Fruit fly (Drosophila melanogaster) whole organism, embryonic: ENCODE results near the gene Arc42.
A peak's percentile ranks its signal among the peaks of the same experiment; 100 is the strongest.

Source experiments
- Bteb2 ChIP-seq: fragments of 200-800 bp; sonication (Bioruptor generic); optimal IDR thresholded peaks from 2 replicates; lab custom pipeline; 2016; ENCODE audit warnings: missing biosample characterization, missing genetic modification characterization
- CG10147 ChIP-seq: fragments of 200-800 bp; sonication (Bioruptor generic); optimal IDR thresholded peaks from 2 replicates; lab custom pipeline; 2019; ENCODE audit warnings: missing biosample characterization, mild to moderate bottlenecking, missing genetic modification characterization, moderate library complexity
- CG11085 ChIP-seq: fragments of 200-800 bp; sonication (Bioruptor generic); IDR thresholded peaks from 2 replicates; pipeline ENCODE4 v1.3.6; 2022; ENCODE audit warnings: missing biosample characterization, missing genetic modification characterization
- CG11398 ChIP-seq: fragments of 200-800 bp; sonication (Bioruptor generic); optimal IDR thresholded peaks from 2 replicates; lab custom pipeline; 2016; ENCODE audit warnings: missing biosample characterization, missing genetic modification characterization
- CG12659 ChIP-seq: fragments of 200-800 bp; sonication (Bioruptor generic); optimal IDR thresholded peaks from 3 replicates; lab custom pipeline; 2017; ENCODE audit warnings: mild to moderate bottlenecking, missing biosample characterization, missing genetic modification reagents, missing genetic modification characterization
- CG14710 ChIP-seq: fragments of 200-800 bp; sonication (Bioruptor generic); optimal IDR thresholded peaks from 3 replicates; lab custom pipeline; 2019; ENCODE audit warnings: missing biosample characterization, mild to moderate bottlenecking, missing genetic modification characterization, moderate library complexity
- CG1647 ChIP-seq: fragments of 200-800 bp; sonication (Bioruptor generic); optimal IDR thresholded peaks from 3 replicates; lab custom pipeline; 2016; ENCODE audit warnings: missing biosample characterization, missing genetic modification characterization
- CG18011 ChIP-seq: fragments of 200-800 bp; sonication (Bioruptor generic); optimal IDR thresholded peaks from 2 replicates; lab custom pipeline; 2017; ENCODE audit warnings: missing biosample characterization, missing genetic modification characterization, mild to moderate bottlenecking, moderate library complexity, missing genotype
- CG18619 ChIP-seq: fragments of 200-800 bp; sonication (Bioruptor generic); optimal IDR thresholded peaks from 3 replicates; lab custom pipeline; 2017; ENCODE audit warnings: missing biosample characterization, mild to moderate bottlenecking, missing genetic modification characterization
- CG2889 ChIP-seq: fragments of 200-800 bp; sonication (Bioruptor generic); IDR thresholded peaks from 3 replicates; pipeline ENCODE4 v1.3.6; 2022; ENCODE audit warnings: missing biosample characterization, missing genetic modification characterization
- CG33213 ChIP-seq: fragments of 200-800 bp; sonication (Bioruptor generic); optimal IDR thresholded peaks from 3 replicates; lab custom pipeline; 2016; ENCODE audit warnings: missing biosample characterization, missing genetic modification characterization
- CG42726 ChIP-seq: fragments of 200-800 bp; sonication (Bioruptor generic); IDR thresholded peaks from 2 replicates; pipeline ENCODE4 v1.3.6; 2022; ENCODE audit warnings: missing biosample characterization, missing genetic modification characterization; ENCODE audit not compliant: partially characterized antibody
- CG4854 ChIP-seq: fragments of 200-800 bp; sonication (Bioruptor generic); optimal IDR thresholded peaks from 2 replicates; lab custom pipeline; 2016; ENCODE audit warnings: missing biosample characterization, missing genetic modification characterization, inconsistent platforms
- CG5180 ChIP-seq: fragments of 200-800 bp; sonication (Bioruptor generic); optimal IDR thresholded peaks from 3 replicates; lab custom pipeline; 2017; ENCODE audit warnings: missing biosample characterization, missing genetic modification characterization, mild to moderate bottlenecking, moderate library complexity, missing genetic modification reagents
- CG6813 ChIP-seq: fragments of 200-800 bp; sonication (Bioruptor generic); optimal IDR thresholded peaks from 2 replicates; lab custom pipeline; 2017; ENCODE audit warnings: missing biosample characterization, missing genetic modification characterization, mild to moderate bottlenecking, moderate library complexity, missing genetic modification reagents
- CG8388 ChIP-seq: fragments of 200-800 bp; sonication (Bioruptor generic); optimal IDR thresholded peaks from 2 replicates; lab custom pipeline; 2019; ENCODE audit warnings: missing biosample characterization, mild to moderate bottlenecking, missing genetic modification characterization, moderate library complexity
- CG9876 ChIP-seq: fragments of 200-800 bp; sonication (Bioruptor generic); optimal IDR thresholded peaks from 2 replicates; lab custom pipeline; 2016; ENCODE audit warnings: missing biosample characterization, missing genetic modification characterization
- CHES-1-like ChIP-seq: fragments of 200-800 bp; sonication (Bioruptor generic); optimal IDR thresholded peaks from 2 replicates; lab custom pipeline; 2016; ENCODE audit warnings: missing biosample characterization, missing genetic modification characterization
- CoRest ChIP-seq: fragments of 200-800 bp; sonication (Bioruptor generic); optimal IDR thresholded peaks from 3 replicates; lab custom pipeline; 2018; ENCODE audit warnings: missing biosample characterization, mild to moderate bottlenecking, missing genetic modification characterization, moderate library complexity
- Dek ChIP-seq: fragments of 200-800 bp; sonication (Bioruptor generic); optimal IDR thresholded peaks from 3 replicates; lab custom pipeline; 2019; ENCODE audit warnings: missing biosample characterization, mild to moderate bottlenecking, missing genetic modification characterization, moderate library complexity
- Dip3 ChIP-seq: fragments of 200-800 bp; sonication (Bioruptor generic); optimal IDR thresholded peaks from 3 replicates; lab custom pipeline; 2016; ENCODE audit warnings: missing biosample characterization, missing genetic modification characterization
- HHEX ChIP-seq: fragments of 200-800 bp; sonication (Bioruptor generic); optimal IDR thresholded peaks from 3 replicates; lab custom pipeline; 2017; ENCODE audit warnings: missing biosample characterization, mild to moderate bottlenecking, missing genetic modification characterization, missing genetic modification reagents
- Hmx ChIP-seq: fragments of 200-800 bp; sonication (Bioruptor generic); optimal IDR thresholded peaks from 2 replicates; lab custom pipeline; 2016; ENCODE audit warnings: missing biosample characterization, missing genetic modification characterization
- Lhr ChIP-seq: fragments of 200-800 bp; sonication (Bioruptor generic); optimal IDR thresholded peaks from 3 replicates; lab custom pipeline; 2017; ENCODE audit warnings: mild to moderate bottlenecking, missing biosample characterization, missing genetic modification reagents, missing genetic modification characterization
- Lpt ChIP-seq: fragments of >200 bp; optimal IDR thresholded peaks from 2 replicates; lab custom pipeline; 2018; ENCODE audit warnings: missing biosample characterization, missing genetic modification characterization
- MESR4 ChIP-seq: fragments of 200-800 bp; sonication (Bioruptor generic); optimal IDR thresholded peaks from 2 replicates; lab custom pipeline; 2018; ENCODE audit warnings: missing biosample characterization, mild to moderate bottlenecking, missing genetic modification characterization, moderate library complexity
- Mad ChIP-seq: fragments of 200-800 bp; sonication (Bioruptor generic); optimal IDR thresholded peaks from 2 replicates; lab custom pipeline; 2016; ENCODE audit warnings: missing biosample characterization, missing genetic modification characterization
- NFAT ChIP-seq: fragments of 200-800 bp; sonication (Bioruptor generic); IDR thresholded peaks from 2 replicates; pipeline ENCODE4 v1.3.6; 2022; ENCODE audit warnings: missing biosample characterization, missing genetic modification characterization
- Nf-YB ChIP-seq: fragments of 200-800 bp; sonication (Bioruptor generic); optimal IDR thresholded peaks from 3 replicates; lab custom pipeline; 2019; ENCODE audit warnings: missing biosample characterization, mild to moderate bottlenecking, missing genetic modification characterization, moderate library complexity
- Ravus ChIP-seq: fragments of 200-800 bp; sonication (Bioruptor generic); IDR thresholded peaks from 2 replicates; pipeline ENCODE4 v1.3.6; 2022; ENCODE audit warnings: missing biosample characterization, missing genetic modification characterization
- ac ChIP-seq: fragments of 200-800 bp; sonication (Bioruptor generic); optimal IDR thresholded peaks from 3 replicates; lab custom pipeline; 2017; ENCODE audit warnings: missing biosample characterization, mild to moderate bottlenecking, missing genetic modification characterization
- dmrt11E ChIP-seq: fragments of 200-800 bp; sonication (Bioruptor generic); optimal IDR thresholded peaks from 3 replicates; lab custom pipeline; 2018; ENCODE audit warnings: missing biosample characterization, mild to moderate bottlenecking, missing genetic modification characterization, moderate library complexity
- gsb ChIP-seq: fragments of 200-800 bp; sonication (Bioruptor generic); IDR thresholded peaks from 2 replicates; pipeline ENCODE4 v1.3.6; 2022; ENCODE audit warnings: missing biosample characterization, missing genetic modification characterization
- hbn ChIP-seq: fragments of 200-800 bp; sonication (Bioruptor generic); IDR thresholded peaks from 2 replicates; pipeline ENCODE4 v1.3.6; 2022; ENCODE audit warnings: missing biosample characterization, missing genetic modification characterization; ENCODE audit not compliant: partially characterized antibody
- knrl ChIP-seq: fragments of 200-800 bp; sonication (Bioruptor generic); IDR thresholded peaks from 3 replicates; pipeline ENCODE4 v1.3.6; 2022; ENCODE audit warnings: missing biosample characterization, missing genetic modification characterization; ENCODE audit not compliant: partially characterized antibody
- lola ChIP-seq, 3 experiments: fragments of >200 bp in 2 of 3; fragments of 200-800 bp in 1 of 3; sonication (Bioruptor generic) in 1 of 3; optimal IDR thresholded peaks; 2 replicates each; lab custom pipeline; 2017 to 2019; ENCODE audit warnings: missing biosample characterization in 3 of 3, missing genetic modification characterization in 3 of 3, mild to moderate bottlenecking in 1 of 3, moderate library complexity in 1 of 3
- luna ChIP-seq: fragments of 200-800 bp; sonication (Bioruptor generic); optimal IDR thresholded peaks from 2 replicates; lab custom pipeline; 2016; ENCODE audit warnings: missing biosample characterization, missing genetic modification characterization
- nmo ChIP-seq: fragments of 200-800 bp; sonication (Bioruptor generic); optimal IDR thresholded peaks from 2 replicates; lab custom pipeline; 2018; ENCODE audit warnings: missing biosample characterization, mild to moderate bottlenecking, missing genetic modification characterization, moderate library complexity
- prd ChIP-seq, 3 experiments: fragments of >200 bp in 2 of 3; fragments of 200-800 bp in 1 of 3; sonication (Bioruptor generic) in 1 of 3; optimal IDR thresholded peaks in 2 of 3; IDR thresholded peaks in 1 of 3; 2 replicates in 2 of 3; 3 replicates in 1 of 3; pipeline versions ENCODE4 v1.3.6 to Lab custom; 2017 to 2022; ENCODE audit warnings: missing biosample characterization in 1 of 3, missing genetic modification characterization in 1 of 3
- pum ChIP-seq: fragments of 200-800 bp; sonication (Bioruptor generic); optimal IDR thresholded peaks from 2 replicates; lab custom pipeline; 2016; ENCODE audit warnings: missing biosample characterization, missing genetic modification characterization
- pzg ChIP-seq: fragments of 200-800 bp; sonication (Bioruptor generic); optimal IDR thresholded peaks from 3 replicates; lab custom pipeline; 2018; ENCODE audit warnings: missing biosample characterization, mild to moderate bottlenecking, missing genetic modification characterization, moderate library complexity
- row ChIP-seq: fragments of 200-800 bp; sonication (Bioruptor generic); IDR thresholded peaks from 3 replicates; pipeline ENCODE4 v1.3.6; 2022; ENCODE audit warnings: missing biosample characterization, missing genetic modification characterization
- sc ChIP-seq, 3 experiments: fragments of >200 bp in 2 of 3; fragments of 200-800 bp in 1 of 3; sonication (Bioruptor generic) in 1 of 3; optimal IDR thresholded peaks; 2 replicates in 2 of 3; 3 replicates in 1 of 3; lab custom pipeline; 2017; ENCODE audit warnings: mild to moderate bottlenecking in 1 of 3, missing biosample characterization in 1 of 3, missing genetic modification characterization in 1 of 3, missing genetic modification reagents in 1 of 3
- scrt ChIP-seq: fragments of 200-800 bp; sonication (Bioruptor generic); optimal IDR thresholded peaks from 2 replicates; lab custom pipeline; 2018; ENCODE audit warnings: missing biosample characterization, mild to moderate bottlenecking, missing genetic modification characterization, moderate library complexity
- sqz ChIP-seq: fragments of 200-800 bp; sonication (Bioruptor generic); optimal IDR thresholded peaks from 3 replicates; lab custom pipeline; 2018; ENCODE audit warnings: missing biosample characterization, mild to moderate bottlenecking, missing genetic modification characterization
- vfl ChIP-seq: fragments of 200-800 bp; sonication (Bioruptor generic); optimal IDR thresholded peaks from 2 replicates; lab custom pipeline; 2016; ENCODE audit warnings: missing biosample characterization, missing genetic modification characterization
- wek ChIP-seq: fragments of 200-800 bp; sonication (Bioruptor generic); optimal IDR thresholded peaks from 3 replicates; lab custom pipeline; 2018; ENCODE audit warnings: missing biosample characterization, mild to moderate bottlenecking, missing genetic modification characterization, moderate library complexity

The Arc42 gene

dm6 chr3R:19877427-19878076, at the start of gene Arc42, which contains the start of gene CG17186 (continued):
- TF ChIP-seq Ravus (GFP tag; lab: Robert Waterston, UW) (no peak), CG18619 (GFP tag; lab: Kevin White, UChicago) (no peak), pzg (GFP tag; lab: Kevin White, UChicago) (peak; percentile 71), CG42726 (GFP tag; lab: Robert Waterston, UW) (no peak), Hmx (no peak), CHES-1-like (GFP tag; lab: Kevin White, UChicago) (peak; percentile 17), knrl (GFP tag; lab: Robert Waterston, UW) (peak; percentile 13; the same call in 1 of the 3 replicates), Dip3 (peak; percentile 11), vfl (peak; percentile 9), CG14710 (tag; lab: Kevin White, UChicago) (peak; percentile 71), CG10147 (GFP tag; lab: Kevin White, UChicago) (peak; percentile 10), CG4854 (GFP tag; lab: Kevin White, UChicago) (no peak), lola (GFP tag; optimal IDR thresholded peaks at IDR 0.05; lab: Kevin White, UChicago) (peak in 1 of 3 experiments; percentile 21), gsb (no peak), CG2889 (GFP tag; lab: Robert Waterston, UW) (no peak), row (GFP tag; lab: Robert Waterston, UW) (peak; percentile 38), MESR4 (GFP tag; lab: Kevin White, UChicago) (no peak), Nf-YB (no peak), Dek (tag; lab: Kevin White, UChicago) (no peak), hbn (GFP tag; lab: Robert Waterston, UW) (no peak), luna (GFP tag; lab: Kevin White, UChicago) (no peak), Lhr (GFP tag; lab: Kevin White, UChicago) (peak; percentile 41), NFAT (no peak), CG9876 (GFP tag; lab: Kevin White, UChicago) (no peak), Bteb2 (GFP tag; lab: Kevin White, UChicago) (peak; percentile 4), dmrt11E (peak; percentile 18), CG18011 (GFP tag; lab: Kevin White, UChicago) (no peak), wek (no peak), CG8388 (peak; percentile 19), sc (optimal IDR thresholded peaks at IDR 0.05; lab: Kevin White, UChicago) (no peak), sc (GFP tag; optimal IDR thresholded peaks at IDR 0.05; lab: Kevin White, UChicago) (no peak), nmo (GFP tag; lab: Kevin White, UChicago) (peak; percentile 68), CG11085 (no peak), CG12659 (GFP tag; lab: Kevin White, UChicago) (peak; percentile 67), CG33213 (GFP tag; lab: Kevin White, UChicago) (peak; percentile 14), ac (GFP tag; lab: Kevin White, UChicago) (no peak), Lpt (GFP tag; lab: Kevin White, UChicago) (no peak), pum (GFP tag; lab: Kevin White, UChicago) (no peak), CoRest (tag; lab: Kevin White, UChicago) (peak; percentile 45), CG5180 (GFP tag; lab: Kevin White, UChicago) (no peak), scrt (GFP tag; lab: Kevin White, UChicago) (peak; percentile 98), CG11398 (GFP tag; lab: Kevin White, UChicago) (no peak), HHEX (GFP tag; lab: Kevin White, UChicago) (no peak), CG6813 (GFP tag; lab: Kevin White, UChicago) (no peak), sqz (peak; percentile 73), Mad (no peak), CG1647 (no peak), prd (optimal IDR thresholded peaks at IDR 0.05; lab: Kevin White, UChicago) (no peak), prd (GFP tag; IDR thresholded peaks at IDR 0.05; lab: Robert Waterston, UW) (no peak)
